Fruit fly (Drosophila melanogaster): Measurements from ENCODE around the gene Rsf1.

Gene Rsf1

DNA sequence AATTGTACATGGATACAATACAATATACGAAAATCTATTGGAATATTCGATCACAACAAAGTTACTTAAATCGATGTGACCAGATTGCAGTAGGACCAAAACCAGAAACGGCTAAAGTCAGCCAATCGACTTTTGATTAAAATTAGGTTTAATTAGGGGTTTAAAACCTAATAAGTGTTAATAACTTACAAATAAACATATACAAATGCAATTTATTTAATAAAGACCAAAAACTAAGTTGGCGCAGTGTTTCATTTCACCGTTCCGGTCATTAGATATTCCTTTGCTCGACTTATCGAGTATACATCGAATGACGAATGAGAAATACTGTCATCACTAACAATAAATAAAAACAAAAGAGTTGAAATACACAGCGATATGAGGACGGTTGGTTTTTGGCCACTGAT lies 12.9 kb downstream of the Rsf1 start, which contains the start of the genes bsk and CG31717 (continued):
- TF ChIP-seq sc (optimal IDR thresholded peaks at IDR 0.05) (no peak), sc (GFP tag; optimal IDR thresholded peaks at IDR 0.05) (no peak), CG7357 (GFP tag; IDR thresholded peaks at IDR 0.05) (no peak), peb (GFP tag; IDR thresholded peaks at IDR 0.05) (no peak), HLH3B (GFP tag; IDR thresholded peaks at IDR 0.05) (no peak), CG10274 (GFP tag; optimal IDR thresholded peaks at IDR 0.05) (no peak), CG17829 (tag; optimal IDR thresholded peaks at IDR 0.05) (peak; percentile 38), Oaz (GFP tag; IDR thresholded peaks at IDR 0.05) (no peak), CG12236 (GFP tag; optimal IDR thresholded peaks at IDR 0.05) (no peak), Six4 (GFP tag; optimal IDR thresholded peaks at IDR 0.05) (no peak), otp (GFP tag; IDR thresholded peaks at IDR 0.05) (no peak), dimm (GFP tag; IDR thresholded peaks at IDR 0.05) (no peak), CG33557 (GFP tag; optimal IDR thresholded peaks at IDR 0.05) (no peak), NfI (GFP tag; optimal IDR thresholded peaks at IDR 0.05) (no peak), Nf-YC (tag; optimal IDR thresholded peaks at IDR 0.05) (no peak), inv (GFP tag; IDR thresholded peaks at IDR 0.05; ENCODE audit: partially characterized antibody) (no peak), Trl (optimal IDR thresholded peaks at IDR 0.05) (no peak), Trl (GFP tag; optimal IDR thresholded peaks at IDR 0.05) (no peak), ems (GFP tag; optimal IDR thresholded peaks at IDR 0.05) (no peak), bigmax (GFP tag; optimal IDR thresholded peaks at IDR 0.05) (no peak), grn (GFP tag; optimal IDR thresholded peaks at IDR 0.05) (no peak), CG12155 (GFP tag; optimal IDR thresholded peaks at IDR 0.05) (no peak), Dad (GFP tag; optimal IDR thresholded peaks at IDR 0.05) (no peak), vnd (GFP tag; IDR thresholded peaks at IDR 0.05; ENCODE audit: partially characterized antibody) (peak; percentile 39; the same call in 1 of the 3 replicates), twi (tag; optimal IDR thresholded peaks at IDR 0.05) (no peak), Mad (GFP tag; optimal IDR thresholded peaks at IDR 0.05) (no peak), H15 (GFP tag; IDR thresholded peaks at IDR 0.05) (no peak), org-1 (GFP tag; optimal IDR thresholded peaks at IDR 0.05) (no peak), CG17359 (tag; optimal IDR thresholded peaks at IDR 0.05) (no peak), CG4404 (GFP tag; IDR thresholded peaks at IDR 0.05) (no peak), HLH4C (GFP tag; IDR thresholded peaks at IDR 0.05; ENCODE audit: partially characterized antibody) (peak; percentile 49; the same call in 1 of the 3 replicates), prd (optimal IDR thresholded peaks at IDR 0.05) (no peak), prd (GFP tag; IDR thresholded peaks at IDR 0.05) (no peak), CG15696 (tag; optimal IDR thresholded peaks at IDR 0.05) (no peak), ac (GFP tag; optimal IDR thresholded peaks at IDR 0.05) (no peak), ewg (GFP tag; optimal IDR thresholded peaks at IDR 0.05) (no peak), Meics (GFP tag; optimal IDR thresholded peaks at IDR 0.05) (no peak), CG1024 (GFP tag; IDR thresholded peaks at IDR 0.05) (0 out of 2 replicates have a peak, but pooled peaks have one; percentile 11), Lim3 (GFP tag; IDR thresholded peaks at IDR 0.05) (no peak), CG6765 (GFP tag; optimal IDR thresholded peaks at IDR 0.05) (no peak), CG10321 (GFP tag; IDR thresholded peaks at IDR 0.05) (no peak), CG12659 (GFP tag; optimal IDR thresholded peaks at IDR 0.05) (peak; percentile 72), CG4617 (GFP tag; optimal IDR thresholded peaks at IDR 0.05; ENCODE audit: borderline replicate concordance) (peak; percentile 76), crol (GFP tag; IDR thresholded peaks at IDR 0.05) (no peak), CG8290 (GFP tag; optimal IDR thresholded peaks at IDR 0.05) (peak; percentile 55), CG8290 (tag; optimal IDR thresholded peaks at IDR 0.05) (no peak), CG12942 (GFP tag; optimal IDR thresholded peaks at IDR 0.05) (no peak), E2f2 (GFP tag; IDR thresholded peaks at IDR 0.05) (no peak), lola (GFP tag; optimal IDR thresholded peaks at IDR 0.05) (no peak), CG14441 (GFP tag; IDR thresholded peaks at IDR 0.05) (no peak), Mes4 (GFP tag; optimal IDR thresholded peaks at IDR 0.05) (no peak), CG7928 (GFP tag; optimal IDR thresholded peaks at IDR 0.05) (no peak), CG3838 (GFP tag; optimal IDR thresholded peaks at IDR 0.05) (no peak), az2 (GFP tag; optimal IDR thresholded peaks at IDR 0.05) (no peak)

Data from whole organism, embryonic.